Fruit fly (Drosophila melanogaster) whole organism, embryonic: Measurements from ENCODE around the gene Rnf146.

ENCODE experiments used
- Adf1 ChIP-seq: fragments of 200-800 bp; sonication (Bioruptor generic); IDR thresholded peaks from 2 replicates; pipeline ENCODE4 v1.3.6; 2022; ENCODE audit warnings: missing biosample characterization, missing genetic modification characterization
- Asciz ChIP-seq: fragments of 200-800 bp; sonication (Bioruptor generic); optimal IDR thresholded peaks from 2 replicates; lab custom pipeline; 2017; ENCODE audit warnings: missing biosample characterization, mild to moderate bottlenecking, missing genetic modification characterization, missing genetic modification reagents
- BtbVII ChIP-seq: fragments of 200-800 bp; sonication (Bioruptor generic); optimal IDR thresholded peaks from 3 replicates; lab custom pipeline; 2017; ENCODE audit warnings: missing biosample characterization, mild to moderate bottlenecking, missing genetic modification characterization
- CG10274 ChIP-seq: fragments of 200-800 bp; sonication (Bioruptor generic); optimal IDR thresholded peaks from 3 replicates; lab custom pipeline; 2017; ENCODE audit warnings: missing biosample characterization, mild to moderate bottlenecking, missing genetic modification characterization
- CG11695 ChIP-seq: fragments of 200-800 bp; sonication (Bioruptor generic); IDR thresholded peaks from 3 replicates; pipeline ENCODE4 v1.3.6; 2022; ENCODE audit warnings: missing biosample characterization, missing genetic modification characterization
- CG12769 ChIP-seq: fragments of 200-800 bp; sonication (Bioruptor generic); optimal IDR thresholded peaks from 2 replicates; lab custom pipeline; 2019; ENCODE audit warnings: missing biosample characterization, mild to moderate bottlenecking, missing genetic modification characterization, moderate library complexity
- CG13296 ChIP-seq: fragments of 200-800 bp; sonication (Bioruptor generic); optimal IDR thresholded peaks from 3 replicates; lab custom pipeline; 2018; ENCODE audit warnings: missing biosample characterization, mild to moderate bottlenecking, missing genetic modification characterization
- CG13775 ChIP-seq: fragments of 200-800 bp; sonication (Bioruptor generic); optimal IDR thresholded peaks from 3 replicates; lab custom pipeline; 2017; ENCODE audit warnings: missing biosample characterization, mild to moderate bottlenecking, missing genetic modification characterization
- CG18476 ChIP-seq: fragments of 200-800 bp; sonication (Bioruptor generic); optimal IDR thresholded peaks from 2 replicates; lab custom pipeline; 2016; ENCODE audit warnings: missing biosample characterization, mild to moderate bottlenecking, missing genetic modification characterization
- CG2120 ChIP-seq: fragments of 200-800 bp; sonication (Bioruptor generic); optimal IDR thresholded peaks from 3 replicates; lab custom pipeline; 2016; ENCODE audit warnings: missing biosample characterization, missing genetic modification characterization
- CG2875 ChIP-seq: fragments of 200-800 bp; sonication (Bioruptor generic); optimal IDR thresholded peaks from 2 replicates; lab custom pipeline; 2017; ENCODE audit warnings: missing biosample characterization, mild to moderate bottlenecking, missing genetic modification characterization, missing genetic modification reagents
- CG30403 ChIP-seq: fragments of 200-800 bp; sonication (Bioruptor generic); optimal IDR thresholded peaks from 3 replicates; lab custom pipeline; 2016; ENCODE audit warnings: missing biosample characterization, missing genetic modification characterization
- CG32532 ChIP-seq: fragments of 200-800 bp; sonication (Bioruptor generic); IDR thresholded peaks from 2 replicates; pipeline ENCODE4 v1.3.6; 2022; ENCODE audit warnings: missing biosample characterization, missing genetic modification characterization
- CG42726 ChIP-seq: fragments of 200-800 bp; sonication (Bioruptor generic); IDR thresholded peaks from 2 replicates; pipeline ENCODE4 v1.3.6; 2022; ENCODE audit warnings: missing biosample characterization, missing genetic modification characterization; ENCODE audit not compliant: partially characterized antibody
- CG4424 ChIP-seq: fragments of 200-800 bp; sonication (Bioruptor generic); optimal IDR thresholded peaks from 3 replicates; lab custom pipeline; 2016; ENCODE audit warnings: missing biosample characterization, missing genetic modification characterization
- CG4730 ChIP-seq: fragments of 200-800 bp; sonication (Bioruptor generic); IDR thresholded peaks from 2 replicates; pipeline ENCODE4 v1.3.6; 2022; ENCODE audit warnings: missing biosample characterization, missing genetic modification characterization
- CG4854 ChIP-seq: fragments of 200-800 bp; sonication (Bioruptor generic); optimal IDR thresholded peaks from 2 replicates; lab custom pipeline; 2016; ENCODE audit warnings: missing biosample characterization, missing genetic modification characterization, inconsistent platforms
- CG6813 ChIP-seq: fragments of 200-800 bp; sonication (Bioruptor generic); optimal IDR thresholded peaks from 2 replicates; lab custom pipeline; 2017; ENCODE audit warnings: missing biosample characterization, missing genetic modification characterization, mild to moderate bottlenecking, moderate library complexity, missing genetic modification reagents
- CG7372 ChIP-seq: fragments of 200-800 bp; sonication (Bioruptor generic); IDR thresholded peaks from 2 replicates; pipeline ENCODE4 v1.3.6; 2022; ENCODE audit warnings: missing biosample characterization, missing genetic modification characterization
- CG7745 ChIP-seq: fragments of 200-800 bp; sonication (Bioruptor generic); optimal IDR thresholded peaks from 2 replicates; lab custom pipeline; 2018; ENCODE audit warnings: missing biosample characterization, mild to moderate bottlenecking, missing genetic modification characterization, moderate library complexity
- CG9727 ChIP-seq: fragments of 200-800 bp; sonication (Bioruptor generic); optimal IDR thresholded peaks from 3 replicates; lab custom pipeline; 2017; ENCODE audit warnings: missing biosample characterization, mild to moderate bottlenecking, missing genetic modification characterization
- Camta ChIP-seq: fragments of 200-800 bp; sonication (Bioruptor generic); optimal IDR thresholded peaks from 2 replicates; lab custom pipeline; 2016; ENCODE audit warnings: missing biosample characterization, missing genetic modification characterization
- CoRest ChIP-seq: fragments of 200-800 bp; sonication (Bioruptor generic); optimal IDR thresholded peaks from 3 replicates; lab custom pipeline; 2018; ENCODE audit warnings: missing biosample characterization, mild to moderate bottlenecking, missing genetic modification characterization, moderate library complexity
- D19A ChIP-seq: fragments of 200-800 bp; optimal IDR thresholded peaks from 3 replicates; lab custom pipeline; 2019; ENCODE audit warnings: missing biosample characterization, mild to moderate bottlenecking, missing genetic modification characterization, moderate library complexity
- D19B ChIP-seq: fragments of 200-800 bp; sonication (Bioruptor generic); optimal IDR thresholded peaks from 2 replicates; lab custom pipeline; 2017; ENCODE audit warnings: missing biosample characterization, mild to moderate bottlenecking, missing genetic modification characterization
- Dfd ChIP-seq, 2 experiments: fragments of >200 bp; optimal IDR thresholded peaks; 2 replicates each; lab custom pipeline; 2017; ENCODE audit warnings: missing biosample characterization in 2 of 2, missing genetic modification characterization in 2 of 2
- Drgx ChIP-seq: fragments of 200-800 bp; sonication (Bioruptor generic); IDR thresholded peaks from 2 replicates; pipeline ENCODE4 v1.3.6; 2022; ENCODE audit warnings: missing biosample characterization, missing genetic modification characterization
- Fer1 ChIP-seq: fragments of 200-800 bp; sonication (Bioruptor generic); optimal IDR thresholded peaks from 2 replicates; lab custom pipeline; 2017; ENCODE audit warnings: missing biosample characterization, mild to moderate bottlenecking, missing genetic modification characterization
- Fer2 ChIP-seq: fragments of 200-800 bp; sonication (Bioruptor generic); optimal IDR thresholded peaks from 2 replicates; lab custom pipeline; 2018; ENCODE audit warnings: missing biosample characterization, mild to moderate bottlenecking, missing genetic modification characterization, moderate library complexity
- Fer3 ChIP-seq: fragments of 200-800 bp; sonication (Bioruptor generic); optimal IDR thresholded peaks from 2 replicates; lab custom pipeline; 2018; ENCODE audit warnings: missing biosample characterization, mild to moderate bottlenecking, missing genetic modification characterization, moderate library complexity
- HHEX ChIP-seq: fragments of 200-800 bp; sonication (Bioruptor generic); optimal IDR thresholded peaks from 3 replicates; lab custom pipeline; 2017; ENCODE audit warnings: missing biosample characterization, mild to moderate bottlenecking, missing genetic modification characterization, missing genetic modification reagents
- HLH54F ChIP-seq: fragments of 200-800 bp; sonication (Bioruptor generic); optimal IDR thresholded peaks from 3 replicates; lab custom pipeline; 2016; ENCODE audit warnings: missing biosample characterization, missing genetic modification characterization
- PHDP ChIP-seq: fragments of 200-800 bp; sonication (Bioruptor generic); optimal IDR thresholded peaks from 3 replicates; lab custom pipeline; 2018; ENCODE audit warnings: missing biosample characterization, mild to moderate bottlenecking, missing genetic modification characterization, moderate library complexity
- Sox100B ChIP-seq: fragments of 200-800 bp; sonication (Bioruptor generic); optimal IDR thresholded peaks from 3 replicates; lab custom pipeline; 2018; ENCODE audit warnings: missing biosample characterization, mild to moderate bottlenecking, missing genetic modification characterization
- Sox102F ChIP-seq: fragments of 200-800 bp; sonication (Bioruptor generic); optimal IDR thresholded peaks from 2 replicates; lab custom pipeline; 2018; ENCODE audit warnings: missing biosample characterization, mild to moderate bottlenecking, missing genetic modification characterization, moderate library complexity
- Ssrp ChIP-seq: fragments of 200-800 bp; sonication (Bioruptor generic); optimal IDR thresholded peaks from 2 replicates; lab custom pipeline; 2018; ENCODE audit warnings: missing biosample characterization, mild to moderate bottlenecking, missing genetic modification characterization, moderate library complexity
- crc ChIP-seq: fragments of 200-800 bp; sonication (Bioruptor generic); optimal IDR thresholded peaks from 2 replicates; lab custom pipeline; 2016; ENCODE audit warnings: missing biosample characterization, missing genetic modification characterization
- danr ChIP-seq: fragments of 200-800 bp; sonication (Bioruptor generic); IDR thresholded peaks from 2 replicates; pipeline ENCODE4 v1.3.6; 2022; ENCODE audit warnings: missing biosample characterization, missing genetic modification characterization
- dmrt99B ChIP-seq: fragments of 200-800 bp; sonication (Bioruptor generic); optimal IDR thresholded peaks from 2 replicates; lab custom pipeline; 2018; ENCODE audit warnings: missing biosample characterization, mild to moderate bottlenecking, missing genetic modification characterization, moderate library complexity
- dpn ChIP-seq, 2 experiments: fragments of 200-800 bp; sonication (Bioruptor generic); optimal IDR thresholded peaks; 3 replicates each; lab custom pipeline; 2016; ENCODE audit warnings: missing biosample characterization in 2 of 2, missing genetic modification characterization in 2 of 2
- esg ChIP-seq: fragments of 200-800 bp; sonication (Bioruptor generic); conservative IDR thresholded peaks from 2 replicates; pipeline ENCODE4 v1.3.6; 2022; ENCODE audit warnings: missing biosample characterization, missing genetic modification characterization
- gce ChIP-seq: fragments of 200-800 bp; sonication (Bioruptor generic); IDR thresholded peaks from 3 replicates; pipeline ENCODE4 v1.3.6; 2022; ENCODE audit warnings: missing biosample characterization, missing genetic modification characterization
- grau ChIP-seq: fragments of 200-800 bp; optimal IDR thresholded peaks from 3 replicates; lab custom pipeline; 2019; ENCODE audit warnings: missing biosample characterization, mild to moderate bottlenecking, missing genetic modification characterization, moderate library complexity
- lab ChIP-seq: fragments of 200-800 bp; sonication (Bioruptor generic); optimal IDR thresholded peaks from 3 replicates; lab custom pipeline; 2017; ENCODE audit warnings: missing biosample characterization, missing genetic modification characterization, mild to moderate bottlenecking, moderate library complexity, missing genetic modification reagents
- phol ChIP-seq: fragments of 200-800 bp; sonication (Bioruptor generic); optimal IDR thresholded peaks from 3 replicates; lab custom pipeline; 2018; ENCODE audit warnings: missing biosample characterization, mild to moderate bottlenecking, missing genetic modification characterization, moderate library complexity
- run ChIP-seq: fragments of 200-800 bp; sonication (Bioruptor generic); optimal IDR thresholded peaks from 3 replicates; lab custom pipeline; 2018; ENCODE audit warnings: missing biosample characterization, mild to moderate bottlenecking, missing genetic modification characterization
- sd ChIP-seq: fragments of 200-800 bp; sonication (Bioruptor generic); optimal IDR thresholded peaks from 3 replicates; lab custom pipeline; 2018; ENCODE audit warnings: missing biosample characterization, mild to moderate bottlenecking, missing genetic modification characterization, moderate library complexity
- stc ChIP-seq: fragments of 200-800 bp; sonication (Bioruptor generic); IDR thresholded peaks from 2 replicates; pipeline ENCODE4 v1.3.6; 2022; ENCODE audit warnings: missing biosample characterization, missing genetic modification characterization
- toy ChIP-seq: fragments of 200-800 bp; sonication (Bioruptor generic); IDR thresholded peaks from 2 replicates; pipeline ENCODE4 v1.3.6; 2022; ENCODE audit warnings: missing biosample characterization, missing genetic modification characterization

Gene Rnf146

dm6 chr3L:19634788-19635448, 7.7 kb downstream of the Rnf146 start (continued):
- peak; percentile 89 for TF ChIP-seq CG32532 (GFP tag; lab: Robert Waterston, UW)
- peak; percentile 83 for TF ChIP-seq Sox100B (GFP tag; lab: Kevin White, UChicago)
- TF ChIP-seq PHDP = peak; percentile 87
- peak; percentile 74 for TF ChIP-seq CG4730 (GFP tag; lab: Robert Waterston, UW)
- peak; percentile 38 for TF ChIP-seq Camta (GFP tag; lab: Kevin White, UChicago)
- TF ChIP-seq CG9727 (GFP tag; lab: Kevin White, UChicago) = peak; percentile 84
- peak; percentile 77 for TF ChIP-seq grau (tag; lab: Kevin White, UChicago)
- peak; percentile 79 for TF ChIP-seq Fer2
- peak; percentile 87 for TF ChIP-seq dmrt99B (tag; lab: Kevin White, UChicago)
- peak; percentile 70 for TF ChIP-seq stc (GFP tag; lab: Robert Waterston, UW)
- TF ChIP-seq phol (tag; lab: Kevin White, UChicago) = peak; percentile 89
- peak; percentile 91 for TF ChIP-seq CG11695 (GFP tag; lab: Robert Waterston, UW)
- TF ChIP-seq CG7372 (GFP tag; lab: Robert Waterston, UW) = peak; percentile 72
- peak; percentile 71 for TF ChIP-seq Asciz (GFP tag; lab: Kevin White, UChicago)
- TF ChIP-seq Drgx = peak; percentile 79; the same call in 1 of the 2 replicates
- TF ChIP-seq CG2120 = peak; percentile 64
- peak; percentile 19 for TF ChIP-seq sd (tag; lab: Kevin White, UChicago)
- TF ChIP-seq HHEX = peak; percentile 51
- TF ChIP-seq lab (GFP tag; lab: Kevin White, UChicago) = peak; percentile 82
- TF ChIP-seq CG30403 (GFP tag; lab: Kevin White, UChicago) = peak; percentile 78
- peak; percentile 23; the same call in 1 of the 2 replicates for TF ChIP-seq danr
- peak; percentile 31 for TF ChIP-seq BtbVII (GFP tag; lab: Kevin White, UChicago)
- peak; percentile 87 for TF ChIP-seq CoRest
- peak; percentile 32 for TF ChIP-seq CG2875 (GFP tag; lab: Kevin White, UChicago)
- TF ChIP-seq HLH54F (GFP tag; lab: Kevin White, UChicago) = no peak
- peak; percentile 69 for TF ChIP-seq Ssrp (tag; lab: Kevin White, UChicago)
- TF ChIP-seq CG12769 (tag; lab: Kevin White, UChicago) = no peak
- TF ChIP-seq toy (GFP tag; lab: Robert Waterston, UW) = peak; percentile 47; the same call in 1 of the 2 replicates
- no peak for TF ChIP-seq CG4854 (GFP tag; lab: Kevin White, UChicago)
- TF ChIP-seq CG4424 = peak; percentile 79
- TF ChIP-seq dpn (GFP tag; optimal IDR thresholded peaks at IDR 0.05; lab: Kevin White, UChicago) = peak; percentile 14 to 57
- TF ChIP-seq D19B (GFP tag; lab: Kevin White, UChicago) = peak; percentile 62
- TF ChIP-seq Sox102F (GFP tag; lab: Kevin White, UChicago) = peak; percentile 69
- TF ChIP-seq Adf1 (GFP tag; lab: Robert Waterston, UW) = peak; percentile 74
- no peak for TF ChIP-seq CG10274
- TF ChIP-seq Fer1 = peak; percentile 57
- peak; percentile 85 for TF ChIP-seq Fer3 (tag; lab: Kevin White, UChicago)
- TF ChIP-seq run = no peak
- TF ChIP-seq CG6813 = peak; percentile 67
- TF ChIP-seq gce = peak; percentile 33; the same call in 1 of the 3 replicates
- peak; percentile 49 for TF ChIP-seq esg (GFP tag; lab: Robert Waterston, UW)
- peak; percentile 81 for TF ChIP-seq CG13296 (GFP tag; lab: Kevin White, UChicago)
- no peak for TF ChIP-seq CG42726 (GFP tag; lab: Robert Waterston, UW)
- TF ChIP-seq CG7745 (tag; lab: Kevin White, UChicago) = no peak
- TF ChIP-seq crc (GFP tag; lab: Kevin White, UChicago) = no peak
- TF ChIP-seq CG13775 = peak; percentile 30
- TF ChIP-seq Dfd (GFP tag; optimal IDR thresholded peaks at IDR 0.05; lab: Kevin White, UChicago) = no peak
- peak; percentile 35 for TF ChIP-seq CG18476 (GFP tag; lab: Kevin White, UChicago)
- TF ChIP-seq D19A (tag; lab: Kevin White, UChicago) = peak; percentile 78
